Worm (Caenorhabditis elegans): ENCODE results near the gene cdkl-1.
A peak's percentile ranks its signal among the peaks of the same experiment; 100 is the strongest.

The cdkl-1 gene

ce11 chrV:11069277-11069676 is 29.4 kb upstream of the cdkl-1 start, which contains the start of gene T04C12.8 (continued):
- no peak for TF ChIP-seq mxl-2 (GFP tag; conservative IDR thresholded peaks at IDR 0.05)
- TF ChIP-seq mdl-1 (tag; optimal IDR thresholded peaks at IDR 0.05), result peak in 1 of 2 experiments; percentile 77
- TF ChIP-seq duxl-1 (tag; optimal IDR thresholded peaks at IDR 0.05; ENCODE audit: poor library complexity), result no peak
- TF ChIP-seq T26A8.4 (GFP tag; IDR thresholded peaks at IDR 0.05), result peak; percentile 36; the same call in 1 of the 2 replicates
- TF ChIP-seq jun-1 (tag; optimal IDR thresholded peaks at IDR 0.05), result no peak
- no peak for TF ChIP-seq lim-7 (GFP tag; IDR thresholded peaks at IDR 0.05)
- no peak for TF ChIP-seq ama-1 (optimal IDR thresholded peaks at IDR 0.05)
- TF ChIP-seq tra-1 (GFP tag; IDR thresholded peaks at IDR 0.05), result peak; percentile 61; the same call in 1 of the 2 replicates
- no peak for TF ChIP-seq egl-43 (GFP tag; IDR thresholded peaks at IDR 0.05)
- TF ChIP-seq dpl-1 (GFP tag; optimal IDR thresholded peaks at IDR 0.05), result no peak
- TF ChIP-seq mxl-3 (GFP tag; optimal IDR thresholded peaks at IDR 0.05), result peak; percentile 54
- no peak for TF ChIP-seq snpc-1.2 (GFP tag; IDR thresholded peaks at IDR 0.05)
- no peak for TF ChIP-seq hmg-1.1 (GFP tag; IDR thresholded peaks at IDR 0.05)
- TF ChIP-seq ceh-62 (tag; optimal IDR thresholded peaks at IDR 0.05), result no peak
- TF ChIP-seq nhr-42 (GFP tag; IDR thresholded peaks at IDR 0.05), result 0 out of 2 replicates have a peak, but pooled peaks have one; percentile 5
- TF ChIP-seq hlh-30 (tag; optimal IDR thresholded peaks at IDR 0.05; ENCODE audit: insufficient read depth), result peak; percentile 69
- TF ChIP-seq zip-2 (tag; optimal IDR thresholded peaks at IDR 0.05), result no peak
- no peak for TF ChIP-seq D1046.2 (GFP tag; IDR thresholded peaks at IDR 0.05)
- no peak for TF ChIP-seq unc-130 (GFP tag; optimal IDR thresholded peaks at IDR 0.05)
- no peak for TF ChIP-seq nhr-111 (GFP tag; optimal IDR thresholded peaks at IDR 0.05)
- TF ChIP-seq spr-3 (GFP tag; optimal IDR thresholded peaks at IDR 0.05), result no peak
- TF ChIP-seq unc-39 (tag; optimal IDR thresholded peaks at IDR 0.05), result no peak
- TF ChIP-seq arid-1 (GFP tag; conservative IDR thresholded peaks at IDR 0.05), result no peak
- no peak for TF ChIP-seq nhr-6 (tag; optimal IDR thresholded peaks at IDR 0.05)
- no peak for TF ChIP-seq zfp-3 (GFP tag; conservative IDR thresholded peaks at IDR 0.05)
- no peak for TF ChIP-seq ceh-28 (tag; optimal IDR thresholded peaks at IDR 0.05)
- peak in 1 of 2 experiments; percentile 86 for TF ChIP-seq daf-16 (GFP tag; optimal IDR thresholded peaks at IDR 0.05)
- peak; percentile 99 for TF ChIP-seq daf-16 (tag; optimal IDR thresholded peaks at IDR 0.05)
- no peak for TF ChIP-seq ztf-7 (tag; optimal IDR thresholded peaks at IDR 0.05)
- no peak for TF ChIP-seq Y75B8A.6 (GFP tag; IDR thresholded peaks at IDR 0.05)
- peak in 1 of 2 experiments; percentile 53 for TF ChIP-seq lsy-2 (tag; optimal IDR thresholded peaks at IDR 0.05)
- no peak for TF ChIP-seq ceh-44 (GFP tag; IDR thresholded peaks at IDR 0.05)
- TF ChIP-seq mes-2 (tag; optimal IDR thresholded peaks at IDR 0.05; ENCODE audit: poor library complexity, severe bottlenecking), result no peak
- TF ChIP-seq aha-1 (tag), result no peak
- no peak for TF ChIP-seq lir-3 (tag; optimal IDR thresholded peaks at IDR 0.05)

ce11 chrV:11070388-11070787 is 28.3 kb upstream of the cdkl-1 start:
- TF ChIP-seq egl-27 (tag; optimal IDR thresholded peaks at IDR 0.05) (no peak), mxl-3 (GFP tag; optimal IDR thresholded peaks at IDR 0.05) (no peak), dmd-6 (GFP tag; IDR thresholded peaks at IDR 0.05) (peak; percentile 71), hlh-11 (tag; optimal IDR thresholded peaks at IDR 0.05) (peak; percentile 60), nhr-102 (tag; optimal IDR thresholded peaks at IDR 0.05) (no peak), vab-7 (GFP tag; IDR thresholded peaks at IDR 0.05) (no peak), mes-2 (tag; optimal IDR thresholded peaks at IDR 0.05; ENCODE audit: poor library complexity, severe bottlenecking) (no peak), daf-16 (GFP tag; optimal IDR thresholded peaks at IDR 0.05) (no peak), daf-16 (tag; optimal IDR thresholded peaks at IDR 0.05) (peak; percentile 99), egl-43 (GFP tag; IDR thresholded peaks at IDR 0.05) (no peak), hmg-1.1 (GFP tag; IDR thresholded peaks at IDR 0.05) (no peak), dve-1 (tag; optimal IDR thresholded peaks at IDR 0.05; ENCODE audit: insufficient read depth) (peak; percentile 68), lsy-2 (tag; optimal IDR thresholded peaks at IDR 0.05) (peak in 1 of 2 experiments; percentile 27), lin-1 (GFP tag; IDR thresholded peaks at IDR 0.05) (no peak), rbr-2 (tag; optimal IDR thresholded peaks at IDR 0.05) (no peak), aha-1 (tag) (no peak), hlh-30 (tag; optimal IDR thresholded peaks at IDR 0.05; ENCODE audit: insufficient read depth) (peak; percentile 40), pha-4 (GFP tag; IDR thresholded peaks at IDR 0.05) (no peak), pha-4 (tag; optimal IDR thresholded peaks at IDR 0.05) (no peak), ztf-7 (tag; optimal IDR thresholded peaks at IDR 0.05) (no peak), pqm-1 (tag; optimal IDR thresholded peaks at IDR 0.05) (peak; percentile 69), nhr-77 (tag; optimal IDR thresholded peaks at IDR 0.05) (peak; percentile 85), mdl-1 (tag; optimal IDR thresholded peaks at IDR 0.05) (no peak), nhr-28 (tag; optimal IDR thresholded peaks at IDR 0.05) (peak; percentile 89), unc-62 (GFP tag; optimal IDR thresholded peaks at IDR 0.05 in 1 of 2) (peak in 1 of 2 experiments; percentile 15), unc-62 (tag; optimal IDR thresholded peaks at IDR 0.05) (no peak)
